Worm (Caenorhabditis elegans) whole organism, L4 larva: ENCODE results near the gene mam-7.

ENCODE experiments used
- R02D3.7 ChIP-seq: fragments of 150-350 bp; sonication (generic microtip); optimal IDR thresholded peaks from 3 replicates; lab custom pipeline; 2014; ENCODE audit warnings: missing biosample characterization, missing genetic modification characterization
- ama-1 ChIP-seq: fragments of 150-350 bp; optimal IDR thresholded peaks from 2 replicates; lab custom pipeline; 2014; ENCODE audit warnings: inconsistent platforms, mixed read lengths
- nhr-25 ChIP-seq: sonication (generic microtip); optimal IDR thresholded peaks from 2 replicates; lab custom pipeline; 2017; ENCODE audit warnings: missing genetic modification characterization, mild to moderate bottlenecking, missing compliant biosample characterization, antibody characterized with exemption, moderate library complexity, borderline replicate concordance; ENCODE audit not compliant: insufficient read depth
- rbr-2 ChIP-seq: sonication (generic microtip); optimal IDR thresholded peaks from 2 replicates; lab custom pipeline; 2016; ENCODE audit warnings: missing genotype, missing genetic modification characterization, missing compliant biosample characterization

ce11 chrIII:9857110-9857509 is 35.8 kb upstream of the mam-7 start:
- TF ChIP-seq rbr-2 (no peak), nhr-25 (tag; lab: Kevin White, UChicago) (no peak), ama-1 (lab: Kevin White, UChicago) (no peak), R02D3.7 (tag; lab: Kevin White, UChicago) (no peak)
